Worm (Caenorhabditis elegans) whole organism, L3 larva: ENCODE results near the gene ced-10.

Experiments used
- ZK546.5 ChIP-seq: sonication (generic microtip); optimal IDR thresholded peaks from 2 replicates; lab custom pipeline; 2017; ENCODE audit warnings: missing biosample characterization, missing genetic modification characterization
- ceh-16 ChIP-seq: sonication (generic microtip); optimal IDR thresholded peaks from 2 replicates; lab custom pipeline; 2017; ENCODE audit warnings: missing biosample characterization, missing genetic modification characterization
- lsy-12 ChIP-seq: sonication (generic microtip); optimal IDR thresholded peaks from 2 replicates; lab custom pipeline; 2016; ENCODE audit warnings: mild to moderate bottlenecking, missing genetic modification characterization, missing compliant biosample characterization
- nhr-12 ChIP-seq: fragments of 150-350 bp; optimal IDR thresholded peaks from 2 replicates; lab custom pipeline; 2014; ENCODE audit warnings: missing biosample characterization, missing genetic modification characterization
- unc-39 ChIP-seq: sonication (generic microtip); optimal IDR thresholded peaks from 4 replicates; lab custom pipeline; 2017; ENCODE audit warnings: missing biosample characterization, missing genetic modification characterization

DNA sequence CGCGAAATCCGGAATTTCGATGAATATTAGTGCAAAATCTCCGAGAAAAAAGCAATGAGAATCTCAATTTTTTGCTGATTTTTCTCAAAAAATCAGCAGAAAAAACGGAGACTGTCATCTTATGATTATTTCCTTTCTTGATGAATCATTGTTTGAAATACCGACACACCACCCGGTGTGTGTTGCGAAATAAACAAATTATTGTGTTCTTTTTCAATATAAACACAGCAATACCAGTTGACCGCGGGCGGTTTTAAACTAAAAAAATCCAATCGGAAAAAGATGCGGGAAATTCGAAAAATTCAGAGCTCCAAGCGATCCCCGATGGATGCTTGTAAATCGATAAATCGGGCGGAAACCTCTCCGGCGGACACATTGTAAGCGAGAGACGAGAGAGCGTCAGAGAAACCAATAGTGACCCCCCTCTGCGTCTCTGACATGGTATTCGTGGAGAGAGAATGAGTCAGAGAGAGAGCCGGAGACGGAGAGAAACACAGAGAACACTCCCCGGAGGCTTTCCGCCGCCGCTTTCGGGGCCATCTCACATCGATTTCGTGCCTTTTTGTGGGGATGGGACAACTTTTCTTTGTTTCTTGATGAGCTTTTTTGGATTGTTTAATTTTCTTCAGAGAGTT is 6.2 kb upstream of the ced-10 start:
- TF ChIP-seq nhr-12 (no peak), lsy-12 (tag; lab: Kevin White, UChicago) (no peak), ceh-16 (no peak), ZK546.5 (tag; lab: Kevin White, UChicago) (no peak), unc-39 (no peak)
